Fruit fly (Drosophila melanogaster): ENCODE data around the gene CG7148.

The CG7148 gene

dm6 chr3L:21821780-21822179, 10.3 kb downstream of the CG7148 start, which contains the start of gene CycH (continued):
- no peak for TF ChIP-seq HLHmδ (GFP tag; optimal IDR thresholded peaks at IDR 0.05)
- no peak for TF ChIP-seq CG16863 (GFP tag; optimal IDR thresholded peaks at IDR 0.05)

DNA sequence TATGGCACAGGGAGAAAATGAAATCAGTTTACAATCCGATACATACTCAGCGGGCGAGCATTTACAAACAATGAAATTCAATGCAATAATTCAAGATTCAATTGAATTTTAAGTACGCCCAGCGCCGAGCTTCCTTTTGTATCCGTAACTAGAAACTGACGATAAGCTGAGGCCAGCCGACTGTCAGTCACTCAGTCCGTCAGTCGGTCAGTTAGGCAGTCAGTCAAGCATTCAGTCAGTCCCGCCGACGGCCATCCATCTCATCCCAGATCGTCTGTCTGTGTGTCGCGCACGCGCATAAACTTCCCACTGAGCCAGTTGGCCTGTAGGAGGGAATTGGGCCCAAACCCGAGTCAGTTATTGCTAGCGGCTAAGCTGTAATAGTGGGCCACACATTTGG, 12.6 kb downstream of the CG7148 start:
- no peak for TF ChIP-seq CG14965 (GFP tag; optimal IDR thresholded peaks at IDR 0.05; ENCODE audit: borderline replicate concordance)
- TF ChIP-seq CG17361 (GFP tag; IDR thresholded peaks at IDR 0.05), result no peak
- no peak for TF ChIP-seq Tbp (GFP tag; optimal IDR thresholded peaks at IDR 0.05)
- no peak for TF ChIP-seq fu2 (GFP tag; optimal IDR thresholded peaks at IDR 0.05)
- TF ChIP-seq Kr (GFP tag; optimal IDR thresholded peaks at IDR 0.05), result no peak
- TF ChIP-seq CG8281 (tag; optimal IDR thresholded peaks at IDR 0.05), result peak; percentile 93
- no peak for TF ChIP-seq ttk (GFP tag; IDR thresholded peaks at IDR 0.05)
- peak; percentile 12 for TF ChIP-seq sens (GFP tag)
- no peak for TF ChIP-seq slp2 (GFP tag; optimal IDR thresholded peaks at IDR 0.05)
- no peak for TF ChIP-seq CG31441 (GFP tag; IDR thresholded peaks at IDR 0.05)
- TF ChIP-seq Adf1 (GFP tag; IDR thresholded peaks at IDR 0.05), result no peak
- TF ChIP-seq btn (GFP tag; optimal IDR thresholded peaks at IDR 0.05), result no peak
- no peak for TF ChIP-seq NK7.1 (GFP tag; optimal IDR thresholded peaks at IDR 0.05)
- 0 out of 2 replicates have a peak, but pooled peaks have one; percentile 11 for TF ChIP-seq CG16779 (GFP tag; IDR thresholded peaks at IDR 0.05)
- TF ChIP-seq Dek (tag; optimal IDR thresholded peaks at IDR 0.05), result no peak
- TF ChIP-seq Dp (GFP tag; optimal IDR thresholded peaks at IDR 0.05), result no peak
- TF ChIP-seq CG15601 (tag; optimal IDR thresholded peaks at IDR 0.05), result no peak

- peak; percentile 91 for TF ChIP-seq Nf-YB (GFP tag; optimal IDR thresholded peaks at IDR 0.05)
- TF ChIP-seq Hmr (GFP tag; optimal IDR thresholded peaks at IDR 0.05), result no peak
- TF ChIP-seq Nf-YC (tag; optimal IDR thresholded peaks at IDR 0.05), result peak; percentile 85
These were observed 13.4 kb downstream of the CG7148 start for dm6 chr3L:21818701-21819100.

DNA sequence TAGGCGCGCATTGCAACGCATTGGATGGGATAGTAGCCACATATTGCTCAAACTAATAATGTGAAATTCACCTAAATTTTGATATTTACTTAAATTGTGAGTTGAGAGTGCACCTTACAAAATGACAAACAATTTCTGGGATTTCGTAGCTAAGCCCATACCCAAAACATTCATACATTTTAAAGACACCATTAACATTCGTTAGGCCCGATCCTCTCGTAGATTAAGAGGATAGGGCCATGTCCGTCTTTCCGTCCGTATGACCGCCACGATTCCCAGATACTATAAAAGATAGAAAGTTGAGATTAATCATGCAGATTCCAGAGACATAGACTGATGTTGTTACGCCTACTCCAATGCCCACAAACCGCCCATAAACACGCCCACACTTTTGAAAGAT, 18.5 kb downstream of the CG7148 start, which contains the start of gene CG43895:
Gene CG43895 (minus strand): TSS at position 101 of the 400 bp plus-strand sequence.
- TF ChIP-seq CG17912 (GFP tag; optimal IDR thresholded peaks at IDR 0.05), result no peak
- TF ChIP-seq wor (GFP tag; IDR thresholded peaks at IDR 0.05), result no peak
- TF ChIP-seq CG2129 (GFP tag; IDR thresholded peaks at IDR 0.05; ENCODE audit: partially characterized antibody), result no peak
- TF ChIP-seq CG32767 (GFP tag; IDR thresholded peaks at IDR 0.05), result no peak
- TF ChIP-seq CG8359 (GFP tag; optimal IDR thresholded peaks at IDR 0.05; ENCODE audit: borderline replicate concordance), result no peak
- TF ChIP-seq GATAe (GFP tag; conservative IDR thresholded peaks at IDR 0.05), result no peak
- TF ChIP-seq D19A (tag; optimal IDR thresholded peaks at IDR 0.05), result no peak
- TF ChIP-seq HHEX (GFP tag; optimal IDR thresholded peaks at IDR 0.05), result no peak
- TF ChIP-seq CG7357 (GFP tag; IDR thresholded peaks at IDR 0.05), result no peak
- no peak for TF ChIP-seq CG10565 (GFP tag; optimal IDR thresholded peaks at IDR 0.05)
- no peak for TF ChIP-seq CG8765 (GFP tag; IDR thresholded peaks at IDR 0.05)
- no peak for TF ChIP-seq CG4282 (GFP tag; optimal IDR thresholded peaks at IDR 0.05)
- no peak for TF ChIP-seq BEAF-32 (GFP tag; optimal IDR thresholded peaks at IDR 0.05)
- TF ChIP-seq HLH3B (GFP tag; IDR thresholded peaks at IDR 0.05), result no peak
- no peak for TF ChIP-seq ap (GFP tag; IDR thresholded peaks at IDR 0.05)
- TF ChIP-seq shn (GFP tag; optimal IDR thresholded peaks at IDR 0.05), result no peak
